Worm (Caenorhabditis elegans) whole organism, L3 larva: ENCODE measurements around the gene algn-1.

Source experiments
- ZK546.5 ChIP-seq: sonication (generic microtip); optimal IDR thresholded peaks from 2 replicates; lab custom pipeline; 2017; ENCODE audit warnings: missing biosample characterization, missing genetic modification characterization
- ceh-82 ChIP-seq: fragments of 150-350 bp; optimal IDR thresholded peaks from 2 replicates; lab custom pipeline; 2014; ENCODE audit warnings: missing biosample characterization, missing genetic modification characterization
- elt-3 ChIP-seq, 3 experiments: fragments of 150-350 bp in 1 of 3; sonication (generic microtip) in 2 of 3; optimal IDR thresholded peaks; 2 replicates in 2 of 3; 4 replicates in 1 of 3; lab custom pipeline; 2014 to 2017; ENCODE audit warnings: missing biosample characterization in 3 of 3, missing genetic modification characterization in 3 of 3
- fos-1 ChIP-seq: fragments of 150-350 bp; optimal IDR thresholded peaks from 2 replicates; lab custom pipeline; 2014; ENCODE audit warnings: missing biosample characterization, missing genetic modification characterization
- mdl-1 ChIP-seq: fragments of 150-350 bp; optimal IDR thresholded peaks from 2 replicates; lab custom pipeline; 2014; ENCODE audit warnings: missing biosample characterization, missing genetic modification characterization
- nhr-23 ChIP-seq: fragments of 150-350 bp; optimal IDR thresholded peaks from 2 replicates; lab custom pipeline; 2014; ENCODE audit warnings: missing biosample characterization, missing genetic modification reagents, missing genetic modification characterization
- nhr-237 ChIP-seq: fragments of 150-350 bp; optimal IDR thresholded peaks from 2 replicates; lab custom pipeline; 2014; ENCODE audit warnings: missing biosample characterization, missing genetic modification characterization
- nhr-28 ChIP-seq: fragments of 150-350 bp; optimal IDR thresholded peaks from 2 replicates; lab custom pipeline; 2014; ENCODE audit warnings: missing biosample characterization, missing genetic modification characterization
- nhr-76 ChIP-seq: fragments of 150-350 bp; sonication (generic microtip); optimal IDR thresholded peaks from 5 replicates; lab custom pipeline; 2014; ENCODE audit warnings: missing biosample characterization, missing genetic modification characterization
- nhr-77 ChIP-seq: fragments of 150-350 bp; optimal IDR thresholded peaks from 2 replicates; lab custom pipeline; 2014; ENCODE audit warnings: missing biosample characterization, missing genetic modification characterization
- pqm-1 ChIP-seq: fragments of 150-350 bp; optimal IDR thresholded peaks from 2 replicates; lab custom pipeline; 2017; ENCODE audit warnings: missing biosample characterization, missing genetic modification characterization, inconsistent platforms

DNA sequence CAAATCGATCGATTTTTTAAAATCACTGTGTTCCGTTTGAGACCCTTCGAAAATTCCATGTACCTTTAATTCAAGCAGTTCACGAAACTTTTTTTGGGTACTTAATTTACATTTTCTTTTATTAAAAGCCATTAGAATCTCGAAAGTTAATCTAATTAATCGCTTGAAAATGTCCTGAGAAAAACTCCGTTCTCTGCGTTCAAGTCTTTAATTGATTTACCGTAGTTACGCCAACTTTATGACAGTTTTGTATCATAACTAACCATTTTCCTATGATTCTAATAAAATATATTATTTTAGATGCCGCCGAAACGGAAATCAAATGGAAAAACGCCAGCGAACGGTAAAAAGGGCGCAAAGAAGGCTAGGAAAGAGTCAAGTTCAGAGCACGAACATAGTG is 5.7 kb upstream of the algn-1 start, which contains the start of gene jhdm-1:
- TF ChIP-seq nhr-76 (tag; lab: Kevin White, UChicago) (no peak), nhr-77 (no peak), nhr-23 (tag; lab: Kevin White, UChicago) (no peak), ceh-82 (tag; lab: Kevin White, UChicago) (no peak), nhr-28 (tag; lab: Kevin White, UChicago) (no peak), nhr-237 (tag; lab: Kevin White, UChicago) (no peak), fos-1 (tag; lab: Kevin White, UChicago) (no peak), pqm-1 (no peak), ZK546.5 (tag; lab: Kevin White, UChicago) (no peak), mdl-1 (tag; lab: Kevin White, UChicago) (no peak), elt-3 (tag; optimal IDR thresholded peaks at IDR 0.05; lab: Kevin White, UChicago) (no peak)
